Worm (Caenorhabditis elegans) whole organism, mixed stage, embryonic: ENCODE measurements around the gene ubc-23.

Experiments used
- elt-3 ChIP-seq: fragments of 150-350 bp; optimal IDR thresholded peaks from 2 replicates; lab custom pipeline; 2014; ENCODE audit warnings: missing biosample characterization, missing genetic modification characterization
- lin-32 ChIP-seq: fragments of 200-800 bp; sonication (Bioruptor generic); optimal IDR thresholded peaks from 2 replicates; lab custom pipeline; 2018; ENCODE audit warnings: mild to moderate bottlenecking, missing genetic modification characterization, missing compliant biosample characterization
- lsy-2 ChIP-seq: fragments of 150-350 bp; optimal IDR thresholded peaks from 2 replicates; lab custom pipeline; 2014; ENCODE audit warnings: missing biosample characterization, missing genetic modification characterization
- mep-1 ChIP-seq: fragments of 150-350 bp; optimal IDR thresholded peaks from 2 replicates; lab custom pipeline; 2017; ENCODE audit warnings: missing biosample characterization, missing genetic modification reagents, missing genetic modification characterization, inconsistent platforms
- nhr-12 ChIP-seq: fragments of 150-350 bp; optimal IDR thresholded peaks from 2 replicates; lab custom pipeline; 2014; ENCODE audit warnings: missing biosample characterization, missing genetic modification characterization
- nhr-237 ChIP-seq: fragments of 150-350 bp; optimal IDR thresholded peaks from 2 replicates; lab custom pipeline; 2014; ENCODE audit warnings: missing biosample characterization, missing genetic modification characterization
- nhr-28 ChIP-seq: fragments of 150-350 bp; optimal IDR thresholded peaks from 2 replicates; lab custom pipeline; 2014; ENCODE audit warnings: missing biosample characterization, missing genetic modification characterization
- pha-4 ChIP-seq: fragments of 150-350 bp; optimal IDR thresholded peaks from 2 replicates; lab custom pipeline; 2018; ENCODE audit warnings: missing biosample characterization, missing genetic modification reagents, missing genetic modification characterization
- snpc-4 ChIP-seq: fragments of 150-350 bp; optimal IDR thresholded peaks from 2 replicates; lab custom pipeline; 2014; ENCODE audit warnings: missing biosample characterization, missing genetic modification characterization
- sptf-1 ChIP-seq: sonication (generic microtip); optimal IDR thresholded peaks from 2 replicates; lab custom pipeline; 2017; ENCODE audit warnings: mild to moderate bottlenecking, missing genetic modification characterization, moderate library complexity, missing compliant biosample characterization
- ztf-11 ChIP-seq: fragments of 150-350 bp; optimal IDR thresholded peaks from 2 replicates; lab custom pipeline; 2014; ENCODE audit warnings: missing biosample characterization, missing genetic modification characterization

- TF ChIP-seq mep-1 (tag; lab: Kevin White, UChicago) (no peak), lsy-2 (tag; lab: Kevin White, UChicago) (no peak), pha-4 (tag; lab: Kevin White, UChicago) (no peak), ztf-11 (no peak), nhr-237 (tag; lab: Kevin White, UChicago) (no peak), elt-3 (tag; lab: Kevin White, UChicago) (no peak), snpc-4 (no peak), nhr-12 (no peak), lin-32 (GFP tag; lab: Kevin White, UChicago) (no peak), nhr-28 (tag; lab: Kevin White, UChicago) (no peak), sptf-1 (tag; lab: Kevin White, UChicago) (no peak)
Observed at ce11 chrX:8859538-8859937, 15.4 kb downstream of the ubc-23 start.
